Fruit fly (Drosophila melanogaster) whole organism, embryonic: ENCODE results near the gene CG31019.
A peak's percentile ranks its signal among the peaks of the same experiment; 100 is the strongest.

Experiments
- Atf6 ChIP-seq: fragments of 200-800 bp; sonication (Bioruptor generic); IDR thresholded peaks from 2 replicates; pipeline ENCODE4 v1.3.6; 2022; ENCODE audit warnings: missing biosample characterization, missing genetic modification characterization
- B-H2 ChIP-seq: fragments of 200-800 bp; sonication (Bioruptor generic); optimal IDR thresholded peaks from 2 replicates; lab custom pipeline; 2018; ENCODE audit warnings: missing biosample characterization, mild to moderate bottlenecking, missing genetic modification characterization
- Bteb2 ChIP-seq: fragments of 200-800 bp; sonication (Bioruptor generic); optimal IDR thresholded peaks from 2 replicates; lab custom pipeline; 2016; ENCODE audit warnings: missing biosample characterization, missing genetic modification characterization
- CG11247 ChIP-seq: fragments of 200-800 bp; sonication (Bioruptor generic); IDR thresholded peaks from 2 replicates; pipeline ENCODE4 v1.3.6; 2022; ENCODE audit warnings: missing biosample characterization, missing genetic modification characterization
- CG12155 ChIP-seq: fragments of 200-800 bp; sonication (Bioruptor generic); optimal IDR thresholded peaks from 3 replicates; lab custom pipeline; 2016; ENCODE audit warnings: missing biosample characterization, missing genetic modification characterization
- CG12391 ChIP-seq: fragments of 200-800 bp; sonication (Bioruptor generic); optimal IDR thresholded peaks from 3 replicates; lab custom pipeline; 2018; ENCODE audit warnings: missing biosample characterization, mild to moderate bottlenecking, missing genetic modification characterization, moderate library complexity
- CG14860 ChIP-seq: fragments of 200-800 bp; sonication (Bioruptor generic); IDR thresholded peaks from 3 replicates; pipeline ENCODE4 v1.3.6; 2022; ENCODE audit warnings: missing biosample characterization, missing genetic modification characterization; ENCODE audit not compliant: partially characterized antibody
- CG15073 ChIP-seq: fragments of 200-800 bp; sonication (Bioruptor generic); optimal IDR thresholded peaks from 2 replicates; lab custom pipeline; 2016; ENCODE audit warnings: missing biosample characterization, missing genetic modification characterization
- CG15514 ChIP-seq: fragments of 200-800 bp; sonication (Bioruptor generic); optimal IDR thresholded peaks from 3 replicates; lab custom pipeline; 2017; ENCODE audit warnings: missing biosample characterization, missing genetic modification characterization, mild to moderate bottlenecking, moderate library complexity, missing genetic modification reagents
- CG1602 ChIP-seq: fragments of 200-800 bp; sonication (Bioruptor generic); optimal IDR thresholded peaks from 3 replicates; lab custom pipeline; 2016; ENCODE audit warnings: missing biosample characterization, missing genetic modification characterization
- CG16779 ChIP-seq: fragments of 200-800 bp; sonication (Bioruptor generic); IDR thresholded peaks from 2 replicates; pipeline ENCODE4 v1.3.6; 2022; ENCODE audit warnings: missing biosample characterization, missing genetic modification characterization
- CG3065 ChIP-seq: fragments of 200-800 bp; sonication (Bioruptor generic); optimal IDR thresholded peaks from 2 replicates; lab custom pipeline; 2016; ENCODE audit warnings: missing biosample characterization, missing genetic modification characterization
- CG31224 ChIP-seq: fragments of 200-800 bp; sonication (Bioruptor generic); IDR thresholded peaks from 2 replicates; pipeline ENCODE4 v1.3.6; 2022; ENCODE audit warnings: missing biosample characterization, missing genetic modification characterization
- CG31441 ChIP-seq: fragments of 200-800 bp; sonication (Bioruptor generic); IDR thresholded peaks from 2 replicates; pipeline ENCODE4 v1.3.6; 2022; ENCODE audit warnings: missing biosample characterization, missing genetic modification characterization
- CG3726 ChIP-seq: fragments of 200-800 bp; sonication (Bioruptor generic); IDR thresholded peaks from 3 replicates; pipeline ENCODE4, ENCODE4 v1.3.6; 2022; ENCODE audit warnings: missing biosample characterization, missing genetic modification characterization
- CG42726 ChIP-seq: fragments of 200-800 bp; sonication (Bioruptor generic); IDR thresholded peaks from 2 replicates; pipeline ENCODE4 v1.3.6; 2022; ENCODE audit warnings: missing biosample characterization, missing genetic modification characterization; ENCODE audit not compliant: partially characterized antibody
- CG8290 ChIP-seq, 3 experiments: fragments of 200-800 bp; sonication (Bioruptor generic); optimal IDR thresholded peaks; 2 replicates each; lab custom pipeline; 2016 to 2019; ENCODE audit warnings: missing biosample characterization in 3 of 3, missing genetic modification characterization in 3 of 3, mild to moderate bottlenecking in 2 of 3, moderate library complexity in 1 of 3
- D ChIP-seq, 2 experiments: fragments of 200-800 bp in 1 of 2; fragments of >200 bp in 1 of 2; sonication (Bioruptor generic) in 1 of 2; optimal IDR thresholded peaks; 2 replicates in 1 of 2; 3 replicates in 1 of 2; lab custom pipeline; 2017; ENCODE audit warnings: mild to moderate bottlenecking in 1 of 2, missing biosample characterization in 1 of 2, missing genetic modification characterization in 1 of 2, missing genetic modification reagents in 1 of 2
- Dad ChIP-seq: fragments of 200-800 bp; sonication (Bioruptor generic); optimal IDR thresholded peaks from 3 replicates; lab custom pipeline; 2016; ENCODE audit warnings: missing biosample characterization, missing genetic modification characterization
- Dp ChIP-seq: fragments of 200-800 bp; sonication (Bioruptor generic); optimal IDR thresholded peaks from 2 replicates; lab custom pipeline; 2018; ENCODE audit warnings: missing biosample characterization, mild to moderate bottlenecking, missing genetic modification characterization, moderate library complexity
- Drgx ChIP-seq: fragments of 200-800 bp; sonication (Bioruptor generic); IDR thresholded peaks from 2 replicates; pipeline ENCODE4 v1.3.6; 2022; ENCODE audit warnings: missing biosample characterization, missing genetic modification characterization
- E2f2 ChIP-seq: fragments of 200-800 bp; sonication (Bioruptor generic); IDR thresholded peaks from 2 replicates; pipeline ENCODE4 v1.3.6; 2022; ENCODE audit warnings: missing biosample characterization, missing genetic modification characterization
- Gsc ChIP-seq: fragments of 200-800 bp; sonication (Bioruptor generic); IDR thresholded peaks from 2 replicates; pipeline ENCODE4 v1.3.6; 2022; ENCODE audit warnings: missing biosample characterization, missing genetic modification characterization
- H2.0 ChIP-seq: fragments of 200-800 bp; sonication (Bioruptor generic); IDR thresholded peaks from 2 replicates; pipeline ENCODE4 v1.3.6; 2022; ENCODE audit warnings: missing biosample characterization, missing genetic modification characterization
- HLH54F ChIP-seq: fragments of 200-800 bp; sonication (Bioruptor generic); optimal IDR thresholded peaks from 3 replicates; lab custom pipeline; 2016; ENCODE audit warnings: missing biosample characterization, missing genetic modification characterization
- Hsf ChIP-seq: fragments of 200-800 bp; sonication (Bioruptor generic); optimal IDR thresholded peaks from 3 replicates; lab custom pipeline; 2016; ENCODE audit warnings: missing biosample characterization, missing genetic modification characterization
- Lhr ChIP-seq: fragments of 200-800 bp; sonication (Bioruptor generic); optimal IDR thresholded peaks from 3 replicates; lab custom pipeline; 2017; ENCODE audit warnings: mild to moderate bottlenecking, missing biosample characterization, missing genetic modification reagents, missing genetic modification characterization
- Max ChIP-seq: fragments of 200-800 bp; sonication (Bioruptor generic); optimal IDR thresholded peaks from 2 replicates; lab custom pipeline; 2016; ENCODE audit warnings: missing biosample characterization, mild to moderate bottlenecking, missing genetic modification characterization
- Nf-YA ChIP-seq: fragments of 200-800 bp; sonication (Bioruptor generic); IDR thresholded peaks from 2 replicates; pipeline ENCODE4 v1.3.6; 2022; ENCODE audit warnings: missing biosample characterization, missing genetic modification characterization
- Ptx1 ChIP-seq: fragments of 200-800 bp; sonication (Bioruptor generic); IDR thresholded peaks from 2 replicates; pipeline ENCODE4 v1.3.6; 2022; ENCODE audit warnings: missing biosample characterization, missing genetic modification characterization
- amos ChIP-seq: fragments of 200-800 bp; sonication (Bioruptor generic); IDR thresholded peaks from 2 replicates; pipeline ENCODE4 v1.3.6; 2022; ENCODE audit warnings: missing biosample characterization, missing genetic modification characterization; ENCODE audit not compliant: partially characterized antibody
- bab2 ChIP-seq: fragments of 200-800 bp; sonication (Bioruptor generic); optimal IDR thresholded peaks from 2 replicates; lab custom pipeline; 2016; ENCODE audit warnings: missing biosample characterization, missing genetic modification characterization
- bowl ChIP-seq: fragments of 200-800 bp; sonication (Bioruptor generic); IDR thresholded peaks from 2 replicates; pipeline ENCODE4 v1.3.6; 2022; ENCODE audit warnings: missing biosample characterization, missing genetic modification characterization
- chinmo ChIP-seq: fragments of 200-800 bp; sonication (Bioruptor generic); IDR thresholded peaks from 4 replicates; pipeline ENCODE4 v1.3.6; 2022; ENCODE audit warnings: missing biosample characterization, missing genetic modification characterization; ENCODE audit not compliant: partially characterized antibody
- corto ChIP-seq: fragments of 200-800 bp; sonication (Bioruptor generic); optimal IDR thresholded peaks from 2 replicates; lab custom pipeline; 2016; ENCODE audit warnings: missing biosample characterization, mild to moderate bottlenecking, missing genetic modification characterization, moderate library complexity
- crol ChIP-seq: fragments of 200-800 bp; sonication (Bioruptor generic); IDR thresholded peaks from 2 replicates; pipeline ENCODE4 v1.3.6; 2022; ENCODE audit warnings: missing biosample characterization, missing genetic modification characterization
- dpn ChIP-seq, 2 experiments: fragments of 200-800 bp; sonication (Bioruptor generic); optimal IDR thresholded peaks; 3 replicates each; lab custom pipeline; 2016; ENCODE audit warnings: missing biosample characterization in 2 of 2, missing genetic modification characterization in 2 of 2
- esg ChIP-seq: fragments of 200-800 bp; sonication (Bioruptor generic); conservative IDR thresholded peaks from 2 replicates; pipeline ENCODE4 v1.3.6; 2022; ENCODE audit warnings: missing biosample characterization, missing genetic modification characterization
- eyg ChIP-seq: fragments of 200-800 bp; sonication (Bioruptor generic); optimal IDR thresholded peaks from 3 replicates; lab custom pipeline; 2016; ENCODE audit warnings: missing biosample characterization, missing genetic modification characterization
- grau ChIP-seq: fragments of 200-800 bp; optimal IDR thresholded peaks from 3 replicates; lab custom pipeline; 2019; ENCODE audit warnings: missing biosample characterization, mild to moderate bottlenecking, missing genetic modification characterization, moderate library complexity
- hb ChIP-seq: fragments of 200-800 bp; sonication (Bioruptor generic); IDR thresholded peaks from 3 replicates; pipeline ENCODE4 v1.3.6; 2022; ENCODE audit warnings: missing biosample characterization, missing genetic modification characterization; ENCODE audit not compliant: partially characterized antibody
- lola ChIP-seq, 3 experiments: fragments of >200 bp in 2 of 3; fragments of 200-800 bp in 1 of 3; sonication (Bioruptor generic) in 1 of 3; optimal IDR thresholded peaks; 2 replicates each; lab custom pipeline; 2017 to 2019; ENCODE audit warnings: missing biosample characterization in 3 of 3, missing genetic modification characterization in 3 of 3, mild to moderate bottlenecking in 1 of 3, moderate library complexity in 1 of 3
- oc ChIP-seq: fragments of 200-800 bp; sonication (Bioruptor generic); optimal IDR thresholded peaks from 2 replicates; lab custom pipeline; 2018; ENCODE audit warnings: missing biosample characterization, mild to moderate bottlenecking, missing genetic modification characterization, moderate library complexity
- onecut ChIP-seq: fragments of 200-800 bp; sonication (Bioruptor generic); IDR thresholded peaks from 2 replicates; pipeline ENCODE4 v1.3.6; 2022; ENCODE audit warnings: missing biosample characterization, missing genetic modification characterization
- scrt ChIP-seq: fragments of 200-800 bp; sonication (Bioruptor generic); optimal IDR thresholded peaks from 2 replicates; lab custom pipeline; 2018; ENCODE audit warnings: missing biosample characterization, mild to moderate bottlenecking, missing genetic modification characterization, moderate library complexity
- sd ChIP-seq: fragments of 200-800 bp; sonication (Bioruptor generic); optimal IDR thresholded peaks from 3 replicates; lab custom pipeline; 2018; ENCODE audit warnings: missing biosample characterization, mild to moderate bottlenecking, missing genetic modification characterization, moderate library complexity
- stwl ChIP-seq: fragments of 200-800 bp; sonication (Bioruptor generic); optimal IDR thresholded peaks from 3 replicates; lab custom pipeline; 2018; ENCODE audit warnings: missing biosample characterization, mild to moderate bottlenecking, missing genetic modification characterization, moderate library complexity
- tgo ChIP-seq: fragments of 200-800 bp; sonication (Bioruptor generic); IDR thresholded peaks from 3 replicates; pipeline ENCODE4 v1.3.6; 2022; ENCODE audit warnings: missing biosample characterization, missing genetic modification characterization

CG31019 gene

DNA sequence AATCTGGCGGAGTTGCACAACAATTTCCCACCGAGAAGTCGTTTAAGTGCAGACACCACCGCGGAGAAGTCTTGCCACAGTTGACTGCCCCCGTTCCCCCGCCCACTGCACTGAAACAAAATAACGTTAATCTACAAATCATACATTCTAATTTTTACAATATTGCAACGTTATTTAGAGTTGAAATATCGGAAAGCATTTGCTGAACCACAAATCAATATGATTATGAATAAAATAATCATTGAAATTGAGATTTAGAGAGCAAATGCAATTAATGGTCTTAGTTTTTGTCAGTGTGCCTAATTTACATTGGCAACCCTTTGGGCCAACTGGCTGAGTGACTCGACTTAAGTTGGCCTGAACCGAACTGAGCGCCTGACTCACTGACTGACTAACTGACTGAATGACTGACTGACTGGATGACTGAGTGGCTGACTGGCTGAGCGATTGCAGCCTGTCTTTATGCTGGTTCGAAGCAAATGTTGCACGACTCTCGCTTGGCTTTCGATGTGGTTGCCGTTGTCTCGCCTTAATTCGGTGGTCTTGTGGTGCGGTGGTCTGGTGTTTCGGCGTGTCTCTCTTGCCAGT, 26.2 kb upstream of the CG31019 start (continued):
- peak; percentile 5 for TF ChIP-seq HLH54F
- peak; percentile 6 for TF ChIP-seq CG3065 (GFP tag; lab: Kevin White, UChicago)
- no peak for TF ChIP-seq sd (tag; lab: Kevin White, UChicago)
- TF ChIP-seq CG12391 (tag; lab: Kevin White, UChicago): peak; percentile 86
- TF ChIP-seq Gsc (GFP tag; lab: Robert Waterston, UW): 0 out of 2 replicates have a peak, but pooled peaks have one; percentile 23
- TF ChIP-seq D (optimal IDR thresholded peaks at IDR 0.05; lab: Kevin White, UChicago): no peak
- peak; percentile 75 for TF ChIP-seq D (GFP tag; optimal IDR thresholded peaks at IDR 0.05; lab: Kevin White, UChicago)
- peak; percentile 36 for TF ChIP-seq CG8290 (GFP tag; optimal IDR thresholded peaks at IDR 0.05; lab: Kevin White, UChicago)
- TF ChIP-seq CG8290 (tag; optimal IDR thresholded peaks at IDR 0.05; lab: Kevin White, UChicago): peak in 1 of 2 experiments; percentile 91
- peak; percentile 77 for TF ChIP-seq onecut (GFP tag; lab: Robert Waterston, UW)
- peak; percentile 73 for TF ChIP-seq H2.0 (GFP tag; lab: Robert Waterston, UW)
- no peak for TF ChIP-seq scrt (GFP tag; lab: Kevin White, UChicago)
- TF ChIP-seq bowl (GFP tag; lab: Robert Waterston, UW): no peak
- TF ChIP-seq CG3726 (GFP tag; lab: Robert Waterston, UW): 0 out of 3 replicates have a peak, but pooled peaks have one; percentile 50
- peak; percentile 64 for TF ChIP-seq Hsf (GFP tag; lab: Kevin White, UChicago)
- peak; percentile 52 for TF ChIP-seq CG11247 (GFP tag; lab: Robert Waterston, UW)
- peak; percentile 89 for TF ChIP-seq oc (tag; lab: Kevin White, UChicago)
- peak; percentile 91 for TF ChIP-seq Drgx (GFP tag; lab: Robert Waterston, UW)
- peak; percentile 71 for TF ChIP-seq CG1602 (GFP tag; lab: Kevin White, UChicago)
- peak; percentile 55 for TF ChIP-seq Dad (GFP tag; lab: Kevin White, UChicago)
- peak; percentile 61 for TF ChIP-seq Bteb2
- TF ChIP-seq eyg: peak; percentile 13
- TF ChIP-seq CG15073: peak; percentile 1
- peak; percentile 93 for TF ChIP-seq CG31441 (GFP tag; lab: Robert Waterston, UW)
- peak; percentile 36; the same call in 1 of the 4 replicates for TF ChIP-seq chinmo (GFP tag; lab: Robert Waterston, UW)
- peak in 1 of 3 experiments; percentile 80 for TF ChIP-seq lola (GFP tag; optimal IDR thresholded peaks at IDR 0.05; lab: Kevin White, UChicago)
- no peak for TF ChIP-seq Dp
- no peak for TF ChIP-seq amos (GFP tag; lab: Robert Waterston, UW)
- TF ChIP-seq Max (GFP tag; lab: Kevin White, UChicago): peak; percentile 41
- TF ChIP-seq dpn (GFP tag; optimal IDR thresholded peaks at IDR 0.05; lab: Kevin White, UChicago): peak; percentile 67 to 76
- peak; percentile 87 for TF ChIP-seq Ptx1
- no peak for TF ChIP-seq CG14860 (GFP tag; lab: Robert Waterston, UW)
- TF ChIP-seq tgo (GFP tag; lab: Robert Waterston, UW): peak; percentile 79
- peak; percentile 73 for TF ChIP-seq Nf-YA (GFP tag; lab: Robert Waterston, UW)
- TF ChIP-seq CG31224 (GFP tag; lab: Robert Waterston, UW): peak; percentile 39; the same call in 1 of the 2 replicates
- no peak for TF ChIP-seq B-H2
- TF ChIP-seq Atf6: peak; percentile 71; the same call in 1 of the 2 replicates
- peak; percentile 41 for TF ChIP-seq Lhr (GFP tag; lab: Kevin White, UChicago)
- TF ChIP-seq CG15514 (GFP tag; lab: Kevin White, UChicago): peak; percentile 31
- no peak for TF ChIP-seq crol
- no peak for TF ChIP-seq CG16779 (GFP tag; lab: Robert Waterston, UW)
- peak; percentile 75 for TF ChIP-seq corto (GFP tag; lab: Kevin White, UChicago)
- peak; percentile 57 for TF ChIP-seq bab2
- peak; percentile 90 for TF ChIP-seq esg (GFP tag; lab: Robert Waterston, UW)
- TF ChIP-seq CG42726 (GFP tag; lab: Robert Waterston, UW): no peak
- TF ChIP-seq hb: no peak
- TF ChIP-seq E2f2 (GFP tag; lab: Robert Waterston, UW): peak; percentile 47
- TF ChIP-seq stwl (tag; lab: Kevin White, UChicago): peak; percentile 25
- TF ChIP-seq grau (tag; lab: Kevin White, UChicago): peak; percentile 81
- TF ChIP-seq CG12155 (GFP tag; lab: Kevin White, UChicago): peak; percentile 48
